Fruit fly (Drosophila melanogaster): ENCODE results near the gene HLH3B.

The HLH3B gene

dm6 chrX:2703693-2704092 lies 22.2 kb upstream of the HLH3B start, which contains the start of gene Ugalt (continued):
- TF ChIP-seq jing (GFP tag; optimal IDR thresholded peaks at IDR 0.05): peak; percentile 100
- TF ChIP-seq gcm (GFP tag; optimal IDR thresholded peaks at IDR 0.05): peak; percentile 100
- TF ChIP-seq CG13624 (GFP tag; optimal IDR thresholded peaks at IDR 0.05): peak; percentile 100
- TF ChIP-seq abd-A (tag; optimal IDR thresholded peaks at IDR 0.05): peak; percentile 100
- TF ChIP-seq cg (GFP tag; optimal IDR thresholded peaks at IDR 0.05): peak; percentile 25
- TF ChIP-seq Myb (GFP tag; optimal IDR thresholded peaks at IDR 0.05): peak; percentile 99
- TF ChIP-seq Usf (GFP tag; optimal IDR thresholded peaks at IDR 0.05): peak; percentile 100
- TF ChIP-seq fd102C (GFP tag; optimal IDR thresholded peaks at IDR 0.05): peak; percentile 97
- TF ChIP-seq CG4730 (GFP tag; IDR thresholded peaks at IDR 0.05): peak; percentile 100
- no peak for TF ChIP-seq Sin3A (optimal IDR thresholded peaks at IDR 0.05)
- peak; percentile 100 for TF ChIP-seq bab2 (GFP tag; optimal IDR thresholded peaks at IDR 0.05)
- TF ChIP-seq CG1832 (GFP tag; optimal IDR thresholded peaks at IDR 0.05): peak; percentile 80
- peak; percentile 100 for TF ChIP-seq CG6689 (GFP tag; IDR thresholded peaks at IDR 0.05)
- peak; percentile 100 for TF ChIP-seq CG33213 (GFP tag; optimal IDR thresholded peaks at IDR 0.05)
- peak; percentile 100 for TF ChIP-seq CG10959 (GFP tag; IDR thresholded peaks at IDR 0.05)
- peak; percentile 100 for TF ChIP-seq CG8944 (GFP tag; optimal IDR thresholded peaks at IDR 0.05)
- peak; percentile 100 for TF ChIP-seq CG3281 (GFP tag; optimal IDR thresholded peaks at IDR 0.05)
- peak; percentile 100 for TF ChIP-seq CG34376 (GFP tag; optimal IDR thresholded peaks at IDR 0.05)
- TF ChIP-seq Sry-δ (GFP tag; optimal IDR thresholded peaks at IDR 0.05): peak; percentile 94
- TF ChIP-seq NC2α (GFP tag; optimal IDR thresholded peaks at IDR 0.05): peak; percentile 100
- TF ChIP-seq CG7271 (tag; optimal IDR thresholded peaks at IDR 0.05): peak; percentile 100
- peak; percentile 100 for TF ChIP-seq repo (GFP tag; optimal IDR thresholded peaks at IDR 0.05)
- TF ChIP-seq CG17186 (GFP tag; optimal IDR thresholded peaks at IDR 0.05): peak; percentile 98
- peak; percentile 100 for TF ChIP-seq Ravus (GFP tag; IDR thresholded peaks at IDR 0.05)
- peak; percentile 100 for TF ChIP-seq CG6272 (GFP tag; IDR thresholded peaks at IDR 0.05)
- peak; percentile 100 for TF ChIP-seq shn (GFP tag; optimal IDR thresholded peaks at IDR 0.05)
- peak; percentile 99 for TF ChIP-seq lbe (GFP tag; optimal IDR thresholded peaks at IDR 0.05)
- peak; percentile 100 for TF ChIP-seq CG2202 (tag; optimal IDR thresholded peaks at IDR 0.05)
- TF ChIP-seq Rfx (GFP tag; IDR thresholded peaks at IDR 0.05): peak; percentile 100
- TF ChIP-seq CG13296 (GFP tag; optimal IDR thresholded peaks at IDR 0.05): peak; percentile 100
- peak; percentile 99 for TF ChIP-seq CG17912 (GFP tag; optimal IDR thresholded peaks at IDR 0.05)
- peak; percentile 99 for TF ChIP-seq CG33557 (GFP tag; optimal IDR thresholded peaks at IDR 0.05)
- peak; percentile 100 for TF ChIP-seq CG30403 (GFP tag; optimal IDR thresholded peaks at IDR 0.05)
- peak; percentile 98 for TF ChIP-seq Elba2 (GFP tag; optimal IDR thresholded peaks at IDR 0.05)
- TF ChIP-seq Mrtf (GFP tag; IDR thresholded peaks at IDR 0.05): peak; percentile 100
- TF ChIP-seq lab (GFP tag; optimal IDR thresholded peaks at IDR 0.05): peak; percentile 100
- peak; percentile 100 for TF ChIP-seq CG6813 (GFP tag; optimal IDR thresholded peaks at IDR 0.05)
- TF ChIP-seq Mad (GFP tag; optimal IDR thresholded peaks at IDR 0.05): peak; percentile 100
- TF ChIP-seq CG9437 (GFP tag; optimal IDR thresholded peaks at IDR 0.05): peak; percentile 97
- TF ChIP-seq Meics (GFP tag; optimal IDR thresholded peaks at IDR 0.05): peak; percentile 100
- peak; percentile 100 for TF ChIP-seq CG10462 (GFP tag; optimal IDR thresholded peaks at IDR 0.05)
- TF ChIP-seq fd64A (GFP tag; optimal IDR thresholded peaks at IDR 0.05): peak; percentile 100
- TF ChIP-seq knrl (GFP tag; IDR thresholded peaks at IDR 0.05; ENCODE audit: partially characterized antibody): 0 out of 3 replicates have a peak, but pooled peaks have one; percentile 34
- peak; percentile 99 for TF ChIP-seq her (GFP tag; optimal IDR thresholded peaks at IDR 0.05)
- TF ChIP-seq kni (GFP tag; optimal IDR thresholded peaks at IDR 0.05): peak; percentile 100
- TF ChIP-seq CG1647 (GFP tag; optimal IDR thresholded peaks at IDR 0.05): peak; percentile 100
- peak; percentile 98 for TF ChIP-seq Bdp1 (GFP tag; optimal IDR thresholded peaks at IDR 0.05)
- peak; percentile 54; the same call in 1 of the 2 replicates for TF ChIP-seq unc-4 (GFP tag; IDR thresholded peaks at IDR 0.05; ENCODE audit: partially characterized antibody)
- TF ChIP-seq CG17829 (tag; optimal IDR thresholded peaks at IDR 0.05): peak; percentile 100
- peak; percentile 100 for TF ChIP-seq gt (GFP tag; IDR thresholded peaks at IDR 0.05)
- TF ChIP-seq Nf-YB (GFP tag; optimal IDR thresholded peaks at IDR 0.05): peak; percentile 94
